Fruit fly (Drosophila melanogaster) whole organism, embryonic: ENCODE results near the gene Lasp.

Source experiments
- Awh ChIP-seq: fragments of 200-800 bp; sonication (Bioruptor generic); IDR thresholded peaks from 2 replicates; pipeline ENCODE4, ENCODE4 v1.3.6; 2022; ENCODE audit warnings: missing biosample characterization, missing genetic modification characterization
- CG10462 ChIP-seq: fragments of 200-800 bp; sonication (Bioruptor generic); optimal IDR thresholded peaks from 2 replicates; lab custom pipeline; 2016; ENCODE audit warnings: missing biosample characterization, missing genetic modification characterization
- CG10654 ChIP-seq: fragments of 200-800 bp; sonication (Bioruptor generic); optimal IDR thresholded peaks from 2 replicates; lab custom pipeline; 2016; ENCODE audit warnings: missing biosample characterization, missing genetic modification characterization
- CG13296 ChIP-seq: fragments of 200-800 bp; sonication (Bioruptor generic); optimal IDR thresholded peaks from 3 replicates; lab custom pipeline; 2018; ENCODE audit warnings: missing biosample characterization, mild to moderate bottlenecking, missing genetic modification characterization
- CG13775 ChIP-seq: fragments of 200-800 bp; sonication (Bioruptor generic); optimal IDR thresholded peaks from 3 replicates; lab custom pipeline; 2017; ENCODE audit warnings: missing biosample characterization, mild to moderate bottlenecking, missing genetic modification characterization
- CG1832 ChIP-seq: fragments of 200-800 bp; sonication (Bioruptor generic); optimal IDR thresholded peaks from 2 replicates; lab custom pipeline; 2017; ENCODE audit warnings: missing biosample characterization, mild to moderate bottlenecking, missing genetic modification characterization, inconsistent platforms
- CG32532 ChIP-seq: fragments of 200-800 bp; sonication (Bioruptor generic); IDR thresholded peaks from 2 replicates; pipeline ENCODE4 v1.3.6; 2022; ENCODE audit warnings: missing biosample characterization, missing genetic modification characterization
- CG32767 ChIP-seq: fragments of 200-800 bp; sonication (Bioruptor generic); IDR thresholded peaks from 2 replicates; pipeline ENCODE4 v1.3.6; 2022; ENCODE audit warnings: missing biosample characterization, missing genetic modification characterization
- CG3838 ChIP-seq: fragments of 200-800 bp; sonication (Bioruptor generic); optimal IDR thresholded peaks from 3 replicates; lab custom pipeline; 2016; ENCODE audit warnings: missing biosample characterization, missing genetic modification characterization
- CG42726 ChIP-seq: fragments of 200-800 bp; sonication (Bioruptor generic); IDR thresholded peaks from 2 replicates; pipeline ENCODE4 v1.3.6; 2022; ENCODE audit warnings: missing biosample characterization, missing genetic modification characterization; ENCODE audit not compliant: partially characterized antibody
- CG4404 ChIP-seq: fragments of 200-800 bp; sonication (Bioruptor generic); IDR thresholded peaks from 2 replicates; pipeline ENCODE4 v1.3.6; 2022; ENCODE audit warnings: missing biosample characterization, missing genetic modification characterization
- CG4424 ChIP-seq: fragments of 200-800 bp; sonication (Bioruptor generic); optimal IDR thresholded peaks from 3 replicates; lab custom pipeline; 2016; ENCODE audit warnings: missing biosample characterization, missing genetic modification characterization
- CG4617 ChIP-seq: fragments of 200-800 bp; sonication (Bioruptor generic); optimal IDR thresholded peaks from 3 replicates; lab custom pipeline; 2016; ENCODE audit warnings: missing biosample characterization, missing genetic modification characterization, borderline replicate concordance
- CG4854 ChIP-seq: fragments of 200-800 bp; sonication (Bioruptor generic); optimal IDR thresholded peaks from 2 replicates; lab custom pipeline; 2016; ENCODE audit warnings: missing biosample characterization, missing genetic modification characterization, inconsistent platforms
- CG6654 ChIP-seq: fragments of 200-800 bp; sonication (Bioruptor generic); optimal IDR thresholded peaks from 2 replicates; lab custom pipeline; 2017; ENCODE audit warnings: missing biosample characterization, mild to moderate bottlenecking, missing genetic modification characterization
- CG9876 ChIP-seq: fragments of 200-800 bp; sonication (Bioruptor generic); optimal IDR thresholded peaks from 2 replicates; lab custom pipeline; 2016; ENCODE audit warnings: missing biosample characterization, missing genetic modification characterization
- CHES-1-like ChIP-seq: fragments of 200-800 bp; sonication (Bioruptor generic); optimal IDR thresholded peaks from 2 replicates; lab custom pipeline; 2016; ENCODE audit warnings: missing biosample characterization, missing genetic modification characterization
- Dbx ChIP-seq: fragments of 200-800 bp; sonication (Bioruptor generic); IDR thresholded peaks from 3 replicates; pipeline ENCODE4 v1.3.6; 2022; ENCODE audit warnings: missing biosample characterization, missing genetic modification characterization
- Dll ChIP-seq: fragments of 200-800 bp; sonication (Bioruptor generic); IDR thresholded peaks from 4 replicates; pipeline ENCODE4 v1.3.6; 2022; ENCODE audit warnings: missing biosample characterization, missing genetic modification characterization; ENCODE audit not compliant: partially characterized antibody
- Dp ChIP-seq: fragments of 200-800 bp; sonication (Bioruptor generic); optimal IDR thresholded peaks from 2 replicates; lab custom pipeline; 2018; ENCODE audit warnings: missing biosample characterization, mild to moderate bottlenecking, missing genetic modification characterization, moderate library complexity
- Drgx ChIP-seq: fragments of 200-800 bp; sonication (Bioruptor generic); IDR thresholded peaks from 2 replicates; pipeline ENCODE4 v1.3.6; 2022; ENCODE audit warnings: missing biosample characterization, missing genetic modification characterization
- HLHmδ ChIP-seq: fragments of 200-800 bp; sonication (Bioruptor generic); optimal IDR thresholded peaks from 2 replicates; lab custom pipeline; 2018; ENCODE audit warnings: missing biosample characterization, mild to moderate bottlenecking, missing genetic modification characterization, moderate library complexity
- Hr78 ChIP-seq, 2 experiments: fragments of 200-800 bp in 1 of 2; fragments of >200 bp in 1 of 2; sonication (Bioruptor generic) in 1 of 2; optimal IDR thresholded peaks; 2 replicates each; lab custom pipeline; 2017 to 2019; ENCODE audit warnings: missing biosample characterization in 2 of 2, missing genetic modification characterization in 2 of 2, mild to moderate bottlenecking in 1 of 2, moderate library complexity in 1 of 2
- Hsf ChIP-seq: fragments of 200-800 bp; sonication (Bioruptor generic); optimal IDR thresholded peaks from 3 replicates; lab custom pipeline; 2016; ENCODE audit warnings: missing biosample characterization, missing genetic modification characterization
- Med ChIP-seq: fragments of 200-800 bp; sonication (Bioruptor generic); peaks from one replicate; lab custom pipeline; 2016; ENCODE audit warnings: missing biosample characterization, missing genetic modification characterization, mild to moderate bottlenecking, inconsistent platforms, moderate library complexity
- Pdp1 ChIP-seq, 2 experiments: fragments of 200-800 bp; sonication (Bioruptor generic); optimal IDR thresholded peaks; 3 replicates each; lab custom pipeline; 2016; ENCODE audit warnings: missing biosample characterization in 2 of 2, missing genetic modification characterization in 2 of 2, mild to moderate bottlenecking in 1 of 2, moderate library complexity in 1 of 2
- Rfx ChIP-seq: fragments of 200-800 bp; sonication (Bioruptor generic); IDR thresholded peaks from 2 replicates; pipeline ENCODE4 v1.3.6; 2022; ENCODE audit warnings: missing biosample characterization, missing genetic modification characterization
- Vsx1 ChIP-seq: fragments of 200-800 bp; sonication (Bioruptor generic); optimal IDR thresholded peaks from 2 replicates; lab custom pipeline; 2017; ENCODE audit warnings: missing biosample characterization, mild to moderate bottlenecking, missing genetic modification characterization, missing genetic modification reagents
- bbx ChIP-seq: fragments of 200-800 bp; sonication (Bioruptor generic); IDR thresholded peaks from 2 replicates; pipeline ENCODE4 v1.3.6; 2022; ENCODE audit warnings: missing biosample characterization, missing genetic modification characterization; ENCODE audit not compliant: partially characterized antibody
- cas ChIP-seq: fragments of 200-800 bp; sonication (Bioruptor generic); IDR thresholded peaks from 2 replicates; pipeline ENCODE4 v1.3.6; 2022; ENCODE audit warnings: missing biosample characterization, missing genetic modification characterization
- cg ChIP-seq: fragments of 200-800 bp; sonication (Bioruptor generic); optimal IDR thresholded peaks from 3 replicates; lab custom pipeline; 2019; ENCODE audit warnings: missing biosample characterization, mild to moderate bottlenecking, missing genetic modification characterization, moderate library complexity
- chm ChIP-seq: fragments of 200-800 bp; sonication (Bioruptor generic); IDR thresholded peaks from 2 replicates; pipeline ENCODE4 v1.3.6; 2022; ENCODE audit warnings: missing biosample characterization, missing genetic modification characterization
- dmrt99B ChIP-seq: fragments of 200-800 bp; sonication (Bioruptor generic); optimal IDR thresholded peaks from 2 replicates; lab custom pipeline; 2018; ENCODE audit warnings: missing biosample characterization, mild to moderate bottlenecking, missing genetic modification characterization, moderate library complexity
- dysf ChIP-seq: fragments of 200-800 bp; sonication (Bioruptor generic); IDR thresholded peaks from 3 replicates; pipeline ENCODE4 v1.3.6; 2022; ENCODE audit warnings: missing biosample characterization, missing genetic modification characterization
- eyg ChIP-seq: fragments of 200-800 bp; sonication (Bioruptor generic); optimal IDR thresholded peaks from 3 replicates; lab custom pipeline; 2016; ENCODE audit warnings: missing biosample characterization, missing genetic modification characterization
- grau ChIP-seq: fragments of 200-800 bp; optimal IDR thresholded peaks from 3 replicates; lab custom pipeline; 2019; ENCODE audit warnings: missing biosample characterization, mild to moderate bottlenecking, missing genetic modification characterization, moderate library complexity
- lab ChIP-seq: fragments of 200-800 bp; sonication (Bioruptor generic); optimal IDR thresholded peaks from 3 replicates; lab custom pipeline; 2017; ENCODE audit warnings: missing biosample characterization, missing genetic modification characterization, mild to moderate bottlenecking, moderate library complexity, missing genetic modification reagents
- lmd ChIP-seq: fragments of 200-800 bp; sonication (Bioruptor generic); IDR thresholded peaks from 2 replicates; pipeline ENCODE4 v1.3.6; 2022; ENCODE audit warnings: missing biosample characterization, missing genetic modification characterization
- nerfin-2 ChIP-seq: fragments of 200-800 bp; sonication (Bioruptor generic); IDR thresholded peaks from 2 replicates; pipeline ENCODE4 v1.3.6; 2022; ENCODE audit warnings: missing biosample characterization, missing genetic modification characterization; ENCODE audit not compliant: partially characterized antibody
- oc ChIP-seq: fragments of 200-800 bp; sonication (Bioruptor generic); optimal IDR thresholded peaks from 2 replicates; lab custom pipeline; 2018; ENCODE audit warnings: missing biosample characterization, mild to moderate bottlenecking, missing genetic modification characterization, moderate library complexity
- pnt ChIP-seq: fragments of 200-800 bp; sonication (Bioruptor generic); optimal IDR thresholded peaks from 3 replicates; lab custom pipeline; 2016; ENCODE audit warnings: missing biosample characterization, missing genetic modification characterization
- repo ChIP-seq: fragments of 200-800 bp; sonication (Bioruptor generic); optimal IDR thresholded peaks from 2 replicates; lab custom pipeline; 2016; ENCODE audit warnings: missing biosample characterization, missing genetic modification characterization
- sd ChIP-seq: fragments of 200-800 bp; sonication (Bioruptor generic); optimal IDR thresholded peaks from 3 replicates; lab custom pipeline; 2018; ENCODE audit warnings: missing biosample characterization, mild to moderate bottlenecking, missing genetic modification characterization, moderate library complexity
- slbo ChIP-seq: fragments of 200-800 bp; sonication (Bioruptor generic); IDR thresholded peaks from 2 replicates; pipeline ENCODE4 v1.3.6; 2022; ENCODE audit warnings: missing biosample characterization, missing genetic modification characterization
- sr ChIP-seq: fragments of 200-800 bp; sonication (Bioruptor generic); IDR thresholded peaks from 3 replicates; pipeline ENCODE4 v1.3.6; 2022; ENCODE audit warnings: missing biosample characterization, missing genetic modification characterization
- sug ChIP-seq: fragments of 200-800 bp; optimal IDR thresholded peaks from 2 replicates; lab custom pipeline; 2019; ENCODE audit warnings: missing biosample characterization, mild to moderate bottlenecking, missing genetic modification characterization, moderate library complexity
- tap ChIP-seq: fragments of 200-800 bp; optimal IDR thresholded peaks from 3 replicates; lab custom pipeline; 2019; ENCODE audit warnings: missing biosample characterization, mild to moderate bottlenecking, missing genetic modification characterization, moderate library complexity
- tup ChIP-seq: fragments of 200-800 bp; sonication (Bioruptor generic); optimal IDR thresholded peaks from 2 replicates; lab custom pipeline; 2016; ENCODE audit warnings: missing biosample characterization, mild to moderate bottlenecking, missing genetic modification characterization, moderate library complexity
- unpg ChIP-seq: fragments of 200-800 bp; sonication (Bioruptor generic); optimal IDR thresholded peaks from 3 replicates; lab custom pipeline; 2018; ENCODE audit warnings: missing biosample characterization, mild to moderate bottlenecking, missing genetic modification characterization, moderate library complexity

Gene Lasp

dm6 chr3L:16647578-16648113 lies 63.8 kb downstream of the Lasp start, which contains the start of gene Abl (continued):
- TF ChIP-seq tap (tag; lab: Kevin White, UChicago) (peak; percentile 41), CG13296 (no peak), grau (tag; lab: Kevin White, UChicago) (peak; percentile 56), CG4404 (GFP tag; lab: Robert Waterston, UW) (peak; percentile 22; the same call in 1 of the 2 replicates), repo (GFP tag; lab: Kevin White, UChicago) (peak; percentile 89), CG3838 (GFP tag; lab: Kevin White, UChicago) (no peak), Rfx (GFP tag; lab: Robert Waterston, UW) (peak; percentile 82), Pdp1 (GFP tag; optimal IDR thresholded peaks at IDR 0.05; lab: Kevin White, UChicago) (peak; percentile 68 to 81), pnt (GFP tag; lab: Kevin White, UChicago) (peak; percentile 35), Dll (GFP tag; lab: Robert Waterston, UW) (peak; percentile 81), oc (peak; percentile 79), CG32767 (GFP tag; lab: Robert Waterston, UW) (peak; percentile 43; the same call in 1 of the 2 replicates), sd (tag; lab: Kevin White, UChicago) (peak; percentile 91), tup (no peak), CHES-1-like (GFP tag; lab: Kevin White, UChicago) (peak; percentile 85), CG13775 (no peak), cas (GFP tag; lab: Robert Waterston, UW) (0 out of 2 replicates have a peak, but pooled peaks have one; percentile 21), bbx (GFP tag; lab: Robert Waterston, UW) (peak; percentile 82), HLHmδ (peak; percentile 86), Hr78 (GFP tag; optimal IDR thresholded peaks at IDR 0.05; lab: Kevin White, UChicago) (no peak), Hsf (peak; percentile 75), Awh (GFP tag; lab: Robert Waterston, UW) (no peak), CG1832 (GFP tag; lab: Kevin White, UChicago) (no peak), CG6654 (GFP tag; lab: Kevin White, UChicago) (no peak), eyg (GFP tag; lab: Kevin White, UChicago) (peak; percentile 53), chm (GFP tag; lab: Robert Waterston, UW) (peak; percentile 77; the same call in 1 of the 2 replicates), CG10654 (GFP tag; lab: Kevin White, UChicago) (peak; percentile 42), CG4424 (GFP tag; lab: Kevin White, UChicago) (peak; percentile 64), Vsx1 (GFP tag; lab: Kevin White, UChicago) (peak; percentile 22), CG42726 (GFP tag; lab: Robert Waterston, UW) (peak; percentile 89), sug (peak; percentile 65), unpg (peak; percentile 31), CG10462 (GFP tag; lab: Kevin White, UChicago) (peak; percentile 1), CG4854 (GFP tag; lab: Kevin White, UChicago) (peak; percentile 55), dmrt99B (tag; lab: Kevin White, UChicago) (no peak)

dm6 chr3L:16646865-16647459 lies 64.5 kb downstream of the Lasp start:
- TF ChIP-seq CG9876 (peak; percentile 36), Med (peak; percentile 74), lmd (GFP tag; lab: Robert Waterston, UW) (0 out of 2 replicates have a peak, but pooled peaks have one; percentile 26), Dp (GFP tag; lab: Kevin White, UChicago) (no peak), Rfx (GFP tag; lab: Robert Waterston, UW) (peak; percentile 35; the same call in 1 of the 2 replicates), CG32532 (GFP tag; lab: Robert Waterston, UW) (peak; percentile 34; the same call in 1 of the 2 replicates), dysf (0 out of 3 replicates have a peak, but pooled peaks have one; percentile 27), lab (no peak), cg (GFP tag; lab: Kevin White, UChicago) (peak; percentile 82), slbo (GFP tag; lab: Robert Waterston, UW) (0 out of 2 replicates have a peak, but pooled peaks have one; percentile 32), Dbx (GFP tag; lab: Robert Waterston, UW) (peak; percentile 42; the same call in 1 of the 3 replicates), Drgx (peak; percentile 32; the same call in 1 of the 2 replicates), CG4617 (GFP tag; lab: Kevin White, UChicago) (no peak), nerfin-2 (0 out of 2 replicates have a peak, but pooled peaks have one; percentile 19), sr (GFP tag; lab: Robert Waterston, UW) (no peak)
